Fruit fly (Drosophila melanogaster) whole organism, larva: ENCODE measurements around the gene ppk.

Experiments
- noc ChIP-seq: fragments of 200-800 bp; sonication (Bioruptor generic); optimal IDR thresholded peaks from 3 replicates; lab custom pipeline; 2019; ENCODE audit warnings: missing biosample characterization, mild to moderate bottlenecking, missing genetic modification characterization, moderate library complexity

ppk gene

DNA sequence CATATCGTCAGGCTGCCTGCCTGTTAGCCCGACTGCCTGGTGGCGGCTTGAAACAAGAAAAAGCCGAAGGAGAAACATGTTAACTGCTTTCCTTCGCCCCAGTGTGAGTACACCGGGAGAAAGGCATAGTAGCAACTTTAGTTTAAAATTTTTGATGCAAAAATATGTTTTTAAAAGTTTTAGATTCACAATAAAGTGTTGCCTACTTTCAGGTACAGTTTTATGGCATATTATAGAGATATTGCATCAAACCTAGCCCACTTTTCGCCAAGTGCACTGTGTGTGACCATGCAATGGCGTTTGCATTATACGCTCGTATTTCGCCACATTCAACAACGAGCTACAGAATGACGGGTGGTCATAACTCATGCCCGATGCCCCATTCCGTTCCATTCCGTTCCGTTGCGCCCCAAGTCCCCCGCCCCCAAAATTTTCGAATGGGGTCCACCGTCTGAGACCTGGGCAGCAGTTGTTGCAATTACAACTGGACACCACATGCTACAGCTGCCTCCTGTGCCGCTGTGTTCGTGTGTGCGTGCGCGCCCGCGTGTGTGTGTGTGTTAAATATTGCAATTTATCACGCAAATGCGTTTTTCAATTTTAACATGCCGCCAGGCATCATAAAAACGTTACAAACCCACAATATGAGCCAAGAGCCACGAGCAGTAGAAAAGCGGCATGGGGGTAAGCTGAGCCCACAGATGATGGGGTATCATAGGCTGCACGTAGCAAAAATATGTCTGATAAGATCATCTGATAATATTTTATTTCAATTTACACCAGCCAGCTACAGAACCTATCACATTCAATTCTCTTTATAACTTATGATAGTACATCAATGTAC is 10.8 kb downstream of the ppk start:
- TF ChIP-seq noc (tag; lab: Kevin White, UChicago) = no peak

DNA sequence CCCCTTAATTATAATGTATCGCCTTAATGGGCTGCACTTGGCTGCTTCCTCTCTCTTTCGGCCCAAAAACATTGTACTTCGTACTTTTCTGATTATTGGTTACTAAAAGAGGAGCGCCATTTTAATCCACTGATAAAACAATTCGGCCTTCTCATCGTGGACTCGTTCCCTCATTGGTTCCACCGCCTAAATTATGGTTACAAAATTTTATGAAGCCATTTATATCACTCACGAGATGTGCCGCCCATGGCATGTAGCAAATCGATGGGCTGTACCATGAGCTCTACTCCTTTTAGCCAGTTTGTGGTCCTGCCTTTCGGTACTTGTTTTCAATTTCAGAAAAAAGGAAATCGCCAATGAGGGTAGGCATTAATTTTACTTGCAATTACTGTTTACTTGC is 12.1 kb downstream of the ppk start:
- TF ChIP-seq noc (tag; lab: Kevin White, UChicago) = no peak

DNA sequence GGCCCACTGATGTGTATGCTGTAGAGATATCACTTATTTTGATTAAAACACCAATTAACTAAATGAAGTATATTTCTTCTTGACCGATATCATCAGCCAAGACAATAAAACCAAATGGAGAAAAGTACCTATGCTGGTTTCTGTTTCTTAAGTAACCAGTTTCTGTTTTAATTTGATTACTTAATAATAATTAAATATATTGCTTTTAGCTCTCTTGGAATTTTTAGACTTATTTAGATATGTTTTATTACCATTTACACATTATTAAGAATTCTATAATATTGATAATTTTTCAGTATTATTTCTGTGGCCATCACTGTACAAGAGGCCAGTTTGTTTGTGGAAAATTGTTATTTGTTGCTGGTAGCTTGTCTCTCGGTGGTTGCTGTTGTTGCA is 13.7 kb downstream of the ppk start:
- TF ChIP-seq noc (tag; lab: Kevin White, UChicago) = no peak

DNA sequence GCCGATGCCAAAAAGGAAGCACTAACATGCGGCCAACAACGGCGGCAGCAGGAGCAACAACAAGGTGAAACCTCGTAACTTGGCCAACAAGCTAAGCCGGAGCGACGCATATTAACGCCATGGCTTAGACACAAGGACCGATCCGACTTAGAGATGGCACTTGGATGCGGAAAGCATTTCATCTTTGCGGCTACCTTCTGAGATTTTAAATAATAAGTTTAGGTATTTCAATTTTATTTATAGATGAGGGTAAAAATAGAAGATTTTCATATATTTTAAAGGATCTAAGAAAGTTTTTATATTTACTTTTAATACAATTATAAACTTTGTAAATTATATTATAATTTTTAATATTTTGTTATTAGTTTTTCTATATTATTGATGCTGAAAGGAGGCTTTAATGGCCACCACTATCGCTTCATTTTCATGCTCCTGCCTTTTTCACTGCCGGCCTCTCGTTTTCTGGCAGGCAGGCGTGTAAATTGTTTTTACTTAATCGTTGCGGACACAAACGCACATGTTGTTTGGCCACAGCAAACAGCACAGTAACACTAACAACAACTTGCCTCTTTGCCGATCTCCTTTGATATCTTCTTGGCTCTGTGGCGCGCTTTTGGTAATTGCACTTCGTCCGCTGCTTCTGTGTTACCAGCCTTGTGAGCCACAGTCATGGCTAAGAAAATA is 14.2 kb downstream of the ppk start:
- no peak for TF ChIP-seq noc (tag; lab: Kevin White, UChicago)

DNA sequence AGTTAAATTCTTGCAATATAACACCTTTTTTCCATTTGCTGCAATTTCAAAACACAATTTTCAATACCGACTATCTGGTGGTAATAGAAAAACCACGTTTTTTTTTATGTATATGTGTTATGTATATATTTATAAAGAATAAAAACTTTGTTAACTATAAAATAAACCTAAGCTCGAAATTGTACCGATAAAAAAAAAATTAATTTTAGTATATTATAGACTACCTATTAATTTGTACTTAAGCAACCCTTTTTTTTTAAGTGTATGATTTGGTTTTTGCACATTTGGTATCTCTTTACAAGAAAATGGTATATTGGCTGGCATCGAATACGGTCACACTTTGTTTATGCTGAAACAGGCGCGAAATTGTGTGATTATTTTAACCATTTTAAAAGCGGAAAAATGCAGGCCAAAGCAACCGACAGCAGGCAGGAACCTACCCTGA is 19.2 kb downstream of the ppk start, which contains the start of gene spel1:
spel1 (plus strand) TSS at position 334 of the 445 bp plus-strand sequence.
- peak; percentile 43 for TF ChIP-seq noc (tag; lab: Kevin White, UChicago)

DNA sequence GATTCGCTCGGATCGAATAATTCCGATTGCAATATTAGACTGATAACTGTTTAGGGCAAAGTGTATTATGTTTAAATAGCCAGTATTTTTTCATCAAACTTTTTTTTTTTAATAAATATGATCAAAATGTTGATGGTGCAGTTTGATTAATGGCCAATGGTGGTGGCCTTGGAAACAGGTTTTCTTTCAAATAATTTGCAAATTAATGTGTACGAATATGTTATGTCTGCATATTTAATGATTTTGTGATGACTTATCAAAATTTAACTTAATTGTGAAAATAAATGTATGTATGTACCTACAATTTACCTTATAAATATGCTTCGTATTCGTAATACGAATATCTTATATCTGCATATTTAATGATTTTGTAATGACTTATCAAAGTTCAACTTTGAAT is 19.7 kb downstream of the ppk start:
- TF ChIP-seq noc (tag; lab: Kevin White, UChicago) = no peak

DNA sequence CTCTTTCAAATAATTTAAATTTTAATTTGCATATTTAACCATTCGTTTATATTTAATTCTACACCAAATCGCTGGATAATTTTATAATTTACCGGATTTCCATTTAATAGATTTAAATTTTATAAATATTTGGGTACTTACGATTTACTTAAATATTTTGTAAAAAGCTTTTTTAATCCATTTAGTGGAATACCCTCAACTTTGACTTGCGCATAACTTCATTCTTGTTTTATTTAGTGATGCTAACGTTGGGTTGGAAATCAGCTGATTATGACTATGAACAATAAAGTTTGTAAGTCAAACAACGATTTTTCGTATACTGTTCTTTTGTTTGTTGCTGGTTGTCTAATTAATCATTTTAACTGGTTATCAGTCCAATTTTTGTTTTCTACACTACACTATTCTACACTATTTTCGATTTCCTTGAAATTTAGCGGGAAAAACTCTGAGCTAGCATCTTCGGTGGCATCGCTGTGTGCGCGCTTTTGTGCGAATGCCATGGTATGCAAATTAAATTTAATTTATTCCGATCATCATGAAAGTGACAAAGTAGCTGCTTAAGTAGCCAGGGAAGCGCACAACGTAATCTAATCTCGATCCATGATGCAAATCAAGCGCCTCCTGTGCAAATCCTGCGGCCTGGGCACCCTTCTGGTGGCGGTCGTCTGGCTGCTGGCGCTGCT is 22.1 kb downstream of the ppk start, which contains the start of gene Pgant35A:
Pgant35A (plus strand) TSS at position 473 of the 683 bp plus-strand sequence.
- TF ChIP-seq noc (tag; lab: Kevin White, UChicago) = peak; percentile 43

DNA sequence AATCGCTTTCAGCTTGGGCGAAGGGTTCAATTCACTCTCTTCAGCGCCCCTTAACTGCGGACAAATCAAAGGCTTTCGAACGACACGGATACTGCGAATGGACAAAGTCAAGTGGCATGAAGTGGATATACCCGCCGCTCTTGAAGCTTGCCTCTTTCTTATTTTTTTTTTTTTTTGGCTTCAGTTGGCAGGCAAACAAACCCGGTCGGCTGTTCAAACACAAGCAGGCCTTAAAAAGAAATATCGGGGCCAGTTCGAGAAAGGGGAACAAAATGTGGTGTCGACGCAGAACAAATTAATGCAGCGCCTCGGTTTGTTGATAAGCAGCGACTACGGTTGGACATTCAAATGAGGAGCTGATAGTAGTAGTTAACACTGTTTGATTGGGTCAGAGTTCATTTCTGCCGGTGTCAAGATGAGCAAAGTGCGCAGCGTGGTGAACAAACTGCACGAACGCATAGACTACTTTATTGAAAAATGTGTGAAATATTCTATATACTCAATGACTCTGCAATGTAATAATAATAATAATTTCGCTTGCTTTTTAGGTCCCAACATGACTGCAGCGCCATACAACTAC is 24.1 kb downstream of the ppk start:
- no peak for TF ChIP-seq noc (tag; lab: Kevin White, UChicago)

DNA sequence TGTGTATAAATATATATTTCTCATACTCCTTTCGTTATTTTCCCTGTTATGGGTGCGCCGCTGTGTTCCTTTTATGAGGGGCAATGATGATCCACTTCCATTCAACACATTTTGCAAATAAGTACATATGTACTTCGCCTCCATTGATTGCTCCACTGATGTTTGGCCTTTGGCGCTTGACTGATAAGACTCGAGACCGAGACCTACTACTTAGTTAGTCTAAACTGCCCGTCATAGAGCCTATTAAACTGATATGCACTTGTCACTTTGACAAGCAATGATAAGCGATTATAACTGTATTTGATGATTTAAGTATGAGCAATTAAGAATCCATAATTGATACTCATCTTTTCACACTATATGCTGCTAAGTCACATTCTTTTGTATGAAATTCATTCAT is 24.7 kb downstream of the ppk start:
- no peak for TF ChIP-seq noc (tag; lab: Kevin White, UChicago)

DNA sequence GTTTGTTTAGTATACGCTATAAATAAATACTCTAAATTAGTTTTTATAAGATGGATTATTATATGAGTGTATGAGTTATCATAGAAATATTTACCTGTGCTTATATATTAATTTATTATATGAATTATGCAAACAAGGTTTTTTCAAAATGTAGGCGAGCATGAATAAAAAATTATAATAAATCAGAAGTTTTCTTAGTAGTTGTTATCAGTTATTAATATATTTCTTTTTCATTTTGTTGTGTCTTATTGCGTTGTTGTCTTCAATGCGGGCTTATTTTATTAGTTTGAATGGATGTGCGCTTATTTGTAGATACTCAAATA is 25.2 kb downstream of the ppk start:
- no peak for TF ChIP-seq noc (tag; lab: Kevin White, UChicago)

DNA sequence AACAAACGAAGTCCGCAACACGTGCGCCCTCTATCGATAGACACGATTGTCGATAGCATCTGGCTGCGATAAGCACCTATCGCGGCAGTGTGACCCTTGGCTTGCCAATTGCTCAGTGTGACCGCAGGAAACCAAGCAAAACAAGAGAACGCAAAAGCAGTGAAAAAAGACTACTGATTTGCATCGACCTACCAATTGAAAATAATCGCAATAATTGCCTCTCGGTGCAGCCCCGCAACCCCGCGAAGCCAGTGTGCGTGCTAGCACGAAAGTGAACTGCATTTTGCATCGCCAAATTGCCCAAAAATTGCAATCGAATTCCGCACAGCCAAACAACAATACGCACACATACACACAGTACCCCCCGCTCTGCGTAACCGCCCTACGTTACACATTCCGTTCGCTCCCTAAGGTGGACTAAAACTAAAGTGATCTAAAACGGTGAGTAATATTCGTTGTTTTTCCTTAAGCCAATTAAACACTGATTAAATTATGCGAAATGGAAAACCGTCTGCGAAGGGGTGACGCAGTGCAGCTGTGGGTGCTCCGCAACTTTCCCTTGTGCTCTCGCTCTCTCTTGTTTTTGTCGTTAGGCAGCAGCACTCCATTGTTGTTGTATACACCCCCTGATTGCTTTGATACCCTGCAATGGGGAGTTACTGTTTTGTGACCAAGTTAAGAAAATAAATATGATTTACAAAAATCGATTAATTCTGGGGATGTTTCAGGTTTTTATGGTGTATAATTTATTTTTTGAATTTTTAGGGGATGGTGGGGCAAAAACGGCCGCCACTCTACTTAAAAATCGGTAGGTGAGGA is 25.7 kb downstream of the ppk start, which contains the start of gene Rab14:
Rab14 (plus strand) TSS at position 113 of the 819 bp plus-strand sequence.
- TF ChIP-seq noc (tag; lab: Kevin White, UChicago) = peak; percentile 86

DNA sequence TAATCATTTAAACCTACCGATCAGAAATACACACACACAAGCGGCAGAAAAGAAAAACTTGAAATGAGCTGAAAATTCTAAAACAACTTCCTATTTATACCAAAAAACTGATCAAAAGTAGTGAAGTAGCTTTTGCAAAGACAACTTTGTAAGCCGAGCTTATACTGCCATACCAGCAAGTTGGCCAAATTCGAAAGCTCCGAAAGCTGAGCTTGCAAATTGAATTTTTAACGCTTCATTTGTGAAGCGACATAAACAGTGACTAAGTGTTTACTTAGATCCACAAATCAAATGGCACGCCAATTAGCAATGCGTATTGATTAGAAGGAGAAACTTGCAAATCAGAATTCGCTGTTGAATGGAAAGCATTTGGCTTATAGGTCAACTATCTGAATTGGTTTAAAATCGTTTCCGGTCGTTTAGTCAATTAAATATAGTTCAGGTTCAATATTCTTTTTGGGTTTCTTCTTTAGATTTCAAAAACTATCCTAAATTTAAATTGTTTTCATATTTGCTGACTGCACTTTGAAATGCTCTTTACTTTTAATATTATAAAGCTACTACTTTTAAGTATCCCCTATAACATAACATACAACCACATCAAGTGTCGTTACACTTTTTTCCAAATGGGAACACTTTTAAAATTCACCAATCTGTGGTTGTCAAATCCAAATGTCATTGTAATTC is 29.4 kb downstream of the ppk start, which contains the start of gene CG43052:
CG43052 (plus strand) TSS at position 637 of the 687 bp plus-strand sequence.
- no peak for TF ChIP-seq noc (tag; lab: Kevin White, UChicago)

DNA sequence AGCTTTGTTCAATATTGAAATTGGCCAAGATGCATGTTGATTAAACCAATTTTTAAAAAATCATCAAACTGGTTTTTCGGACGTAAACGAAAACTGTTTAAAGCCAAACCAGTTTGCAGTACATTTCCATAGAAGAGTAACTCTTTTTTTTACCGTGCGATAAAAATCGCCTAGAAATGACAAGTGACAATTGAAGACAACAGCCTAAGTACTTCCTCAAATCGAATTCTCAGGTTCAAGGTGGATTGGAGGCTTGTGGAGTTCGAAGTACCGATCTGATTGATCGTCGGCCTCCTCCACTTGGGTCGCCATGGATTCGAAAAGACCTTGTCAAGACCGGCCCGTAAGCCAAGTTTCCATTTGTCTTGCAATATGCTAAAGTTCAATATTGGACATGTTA is 30.4 kb downstream of the ppk start:
- TF ChIP-seq noc (tag; lab: Kevin White, UChicago) = no peak

DNA sequence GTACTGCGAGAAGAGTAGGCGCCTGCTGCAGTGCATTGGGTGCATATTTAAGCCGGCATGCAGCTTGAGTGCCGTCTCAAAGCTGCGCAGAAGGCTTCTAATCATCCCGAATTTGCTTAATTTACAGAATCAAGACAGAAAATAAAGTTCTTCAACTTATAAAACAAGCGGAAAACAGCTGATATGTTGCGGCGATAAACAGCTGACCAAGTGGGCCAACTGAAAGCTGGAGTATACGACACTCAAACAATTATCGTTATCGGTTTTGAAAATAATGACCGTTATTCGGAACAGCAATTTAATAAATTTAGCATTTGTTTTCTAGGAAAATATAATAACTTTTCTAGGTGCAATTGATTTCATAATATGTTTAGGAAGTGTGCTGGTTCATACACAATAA is 32.4 kb downstream of the ppk start, which contains the start of gene mTTF:
mTTF (minus strand) TSS at position 189 of the 400 bp plus-strand sequence.
- TF ChIP-seq noc (tag; lab: Kevin White, UChicago) = no peak
